Fruit fly (Drosophila melanogaster) whole organism, wandering third instar larva: ENCODE results near the gene Rab40.

ENCODE experiments used
- Abd-B ChIP-seq: fragments of >200 bp; optimal IDR thresholded peaks from 2 replicates; lab custom pipeline; 2017; ENCODE audit warnings: missing biosample characterization, missing genetic modification characterization
- CG32264 ChIP-seq: fragments of 200-800 bp; sonication (Bioruptor generic); optimal IDR thresholded peaks from 2 replicates; lab custom pipeline; 2016; ENCODE audit warnings: missing biosample characterization, missing genetic modification characterization
- CG9705 ChIP-seq: fragments of 200-800 bp; sonication (Bioruptor generic); optimal IDR thresholded peaks from 2 replicates; lab custom pipeline; 2018; ENCODE audit warnings: missing biosample characterization, mild to moderate bottlenecking, missing genetic modification characterization
- HLH106 ChIP-seq: fragments of 200-800 bp; optimal IDR thresholded peaks from 3 replicates; lab custom pipeline; 2019; ENCODE audit warnings: missing biosample characterization, mild to moderate bottlenecking, missing genetic modification characterization, moderate library complexity
- Hnf4 ChIP-seq: fragments of 200-800 bp; sonication (Bioruptor generic); optimal IDR thresholded peaks from 2 replicates; lab custom pipeline; 2016; ENCODE audit warnings: missing biosample characterization, mild to moderate bottlenecking, missing genetic modification characterization
- Hr78 ChIP-seq: fragments of >200 bp; optimal IDR thresholded peaks from 2 replicates; lab custom pipeline; 2017; ENCODE audit warnings: missing biosample characterization, missing genetic modification characterization
- Jra ChIP-seq: sonication (Bioruptor generic); optimal IDR thresholded peaks from 2 replicates; lab custom pipeline; 2016; ENCODE audit warnings: missing biosample characterization, missing genetic modification characterization
- brk ChIP-seq: fragments of 200-800 bp; sonication (Bioruptor generic); optimal IDR thresholded peaks from 2 replicates; lab custom pipeline; 2016; ENCODE audit warnings: missing biosample characterization, mild to moderate bottlenecking, missing genetic modification characterization
- ey ChIP-seq: fragments of 200-800 bp; sonication (Bioruptor generic); optimal IDR thresholded peaks from 2 replicates; lab custom pipeline; 2016; ENCODE audit warnings: missing biosample characterization, missing genetic modification characterization
- fru ChIP-seq: fragments of 200-800 bp; sonication (Bioruptor generic); optimal IDR thresholded peaks from 3 replicates; lab custom pipeline; 2016; ENCODE audit warnings: missing biosample characterization, mild to moderate bottlenecking, missing genetic modification characterization
- h ChIP-seq: fragments of 200-800 bp; sonication (Bioruptor generic); optimal IDR thresholded peaks from 3 replicates; lab custom pipeline; 2016; ENCODE audit warnings: missing biosample characterization, mild to moderate bottlenecking, missing genetic modification characterization
- pan ChIP-seq: fragments of >200 bp; optimal IDR thresholded peaks from 2 replicates; lab custom pipeline; 2017
- psq ChIP-seq: fragments of 200-800 bp; sonication (Bioruptor generic); optimal IDR thresholded peaks from 3 replicates; lab custom pipeline; 2017; ENCODE audit warnings: missing biosample characterization, mild to moderate bottlenecking, missing genetic modification characterization, moderate library complexity

DNA sequence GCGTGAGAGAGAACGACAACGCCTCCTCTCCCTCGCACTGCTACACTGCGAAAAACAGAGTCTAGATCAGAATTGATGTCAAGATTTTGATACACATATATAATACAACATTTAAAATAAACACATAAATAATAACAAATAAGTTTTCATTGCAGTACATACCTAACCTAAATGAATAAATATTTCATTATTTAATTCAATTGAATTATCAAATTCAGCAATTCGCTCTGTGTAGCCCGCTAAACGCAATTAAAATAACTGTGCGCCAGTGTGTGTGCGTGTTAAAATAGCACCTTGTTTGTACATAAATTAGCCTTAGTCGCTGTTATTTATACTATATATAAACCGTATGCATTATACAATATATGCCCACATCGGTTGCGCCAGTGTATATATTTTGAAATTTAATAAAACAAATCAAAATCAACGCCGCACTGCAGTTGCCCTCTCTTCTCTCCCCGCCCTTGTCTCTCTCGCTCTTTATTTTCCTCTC is 9.4 kb upstream of the Rab40 start:
- TF ChIP-seq CG32264 (GFP tag; lab: Kevin White, UChicago) (peak; percentile 34), Hnf4 (GFP tag; lab: Kevin White, UChicago) (peak; percentile 88), Jra (GFP tag; lab: Kevin White, UChicago) (peak; percentile 59), fru (GFP tag; lab: Kevin White, UChicago) (peak; percentile 95), Hr78 (GFP tag; lab: Kevin White, UChicago) (no peak), psq (peak; percentile 91), ey (GFP tag; lab: Kevin White, UChicago) (peak; percentile 86), HLH106 (peak; percentile 97), h (peak; percentile 95), Abd-B (GFP tag; lab: Kevin White, UChicago) (no peak), pan (lab: Kevin White, UChicago) (no peak), CG9705 (GFP tag; lab: Kevin White, UChicago) (peak; percentile 79), brk (GFP tag; lab: Kevin White, UChicago) (peak; percentile 90)
